Fruit fly (Drosophila melanogaster) whole organism, wandering third instar larva: ENCODE results near the gene Cpr67Fa2.
A peak's percentile ranks its signal among the peaks of the same experiment; 100 is the strongest.

Source experiments
- Abd-B ChIP-seq: fragments of >200 bp; optimal IDR thresholded peaks from 2 replicates; lab custom pipeline; 2017; ENCODE audit warnings: missing biosample characterization, missing genetic modification characterization
- CG32264 ChIP-seq: fragments of 200-800 bp; sonication (Bioruptor generic); optimal IDR thresholded peaks from 2 replicates; lab custom pipeline; 2016; ENCODE audit warnings: missing biosample characterization, missing genetic modification characterization
- CG9705 ChIP-seq: fragments of 200-800 bp; sonication (Bioruptor generic); optimal IDR thresholded peaks from 2 replicates; lab custom pipeline; 2018; ENCODE audit warnings: missing biosample characterization, mild to moderate bottlenecking, missing genetic modification characterization
- CrebA ChIP-seq: fragments of 200-800 bp; sonication (Bioruptor generic); optimal IDR thresholded peaks from 2 replicates; lab custom pipeline; 2016; ENCODE audit warnings: missing biosample characterization, mild to moderate bottlenecking, missing genetic modification characterization, borderline replicate concordance
- Dfd ChIP-seq: fragments of >200 bp; optimal IDR thresholded peaks from 2 replicates; lab custom pipeline; 2017; ENCODE audit warnings: missing biosample characterization, missing genetic modification characterization
- Dif ChIP-seq: fragments of 200-275, 200-300 bp; sonication (Bioruptor generic); optimal IDR thresholded peaks from 2 replicates; lab custom pipeline; 2018; ENCODE audit warnings: missing biosample characterization, missing genetic modification characterization; ENCODE audit not compliant: partially characterized antibody
- GATAd ChIP-seq: sonication (Bioruptor generic); optimal IDR thresholded peaks from 2 replicates; lab custom pipeline; 2016; ENCODE audit warnings: missing biosample characterization, missing genetic modification characterization
- HLH106 ChIP-seq: fragments of 200-800 bp; optimal IDR thresholded peaks from 3 replicates; lab custom pipeline; 2019; ENCODE audit warnings: missing biosample characterization, mild to moderate bottlenecking, missing genetic modification characterization, moderate library complexity
- Hnf4 ChIP-seq: fragments of 200-800 bp; sonication (Bioruptor generic); optimal IDR thresholded peaks from 2 replicates; lab custom pipeline; 2016; ENCODE audit warnings: missing biosample characterization, mild to moderate bottlenecking, missing genetic modification characterization
- Hr78 ChIP-seq: fragments of >200 bp; optimal IDR thresholded peaks from 2 replicates; lab custom pipeline; 2017; ENCODE audit warnings: missing biosample characterization, missing genetic modification characterization
- Hr83 ChIP-seq: fragments of 200-300 bp; sonication (Bioruptor generic); optimal IDR thresholded peaks from 2 replicates; lab custom pipeline; 2016; ENCODE audit warnings: missing biosample characterization, mild to moderate bottlenecking, missing genetic modification characterization, moderate library complexity; ENCODE audit not compliant: poor library complexity, severe bottlenecking
- Jra ChIP-seq: sonication (Bioruptor generic); optimal IDR thresholded peaks from 2 replicates; lab custom pipeline; 2016; ENCODE audit warnings: missing biosample characterization, missing genetic modification characterization
- Mio ChIP-seq: sonication (Bioruptor generic); optimal IDR thresholded peaks from 2 replicates; lab custom pipeline; 2016; ENCODE audit warnings: missing biosample characterization, missing genetic modification characterization
- Myc ChIP-seq: fragments of >200 bp; optimal IDR thresholded peaks from 2 replicates; lab custom pipeline; 2017
- N ChIP-seq: fragments of >200 bp; optimal IDR thresholded peaks from 2 replicates; lab custom pipeline; 2018; ENCODE audit warnings: missing biosample characterization, missing external identifiers, missing genetic modification characterization
- OdsH ChIP-seq: fragments of 200-800 bp; sonication (Bioruptor generic); optimal IDR thresholded peaks from 2 replicates; lab custom pipeline; 2016; ENCODE audit warnings: missing biosample characterization, mild to moderate bottlenecking, missing genetic modification characterization
- Rel ChIP-seq, 2 experiments: fragments of 200-800 bp; sonication (Bioruptor generic) in 1 of 2; optimal IDR thresholded peaks; 2 replicates in 1 of 2; 3 replicates in 1 of 2; lab custom pipeline; 2016 to 2019; ENCODE audit warnings: mild to moderate bottlenecking in 2 of 2, missing biosample characterization in 2 of 2, missing genetic modification characterization in 2 of 2, moderate library complexity in 1 of 2
- Sp1 ChIP-seq: fragments of 200-800 bp; sonication (Bioruptor generic); optimal IDR thresholded peaks from 3 replicates; lab custom pipeline; 2019; ENCODE audit warnings: missing biosample characterization, mild to moderate bottlenecking, missing genetic modification characterization, moderate library complexity
- Vsx2 ChIP-seq: fragments of 200-300, 225-300 bp; sonication (Bioruptor generic); optimal IDR thresholded peaks from 2 replicates; lab custom pipeline; 2018; ENCODE audit warnings: missing biosample characterization, missing genetic modification characterization; ENCODE audit not compliant: partially characterized antibody
- br ChIP-seq: fragments of 200-800 bp; sonication (Bioruptor generic); optimal IDR thresholded peaks from 2 replicates; lab custom pipeline; 2016; ENCODE audit warnings: missing biosample characterization, missing genetic modification characterization
- brk ChIP-seq: fragments of 200-800 bp; sonication (Bioruptor generic); optimal IDR thresholded peaks from 2 replicates; lab custom pipeline; 2016; ENCODE audit warnings: missing biosample characterization, mild to moderate bottlenecking, missing genetic modification characterization
- dl ChIP-seq, 2 experiments: fragments of 175-275, 200-275 bp in 1 of 2; fragments of 200-275 bp in 1 of 2; sonication (Bioruptor generic); optimal IDR thresholded peaks; lab custom pipeline; 2018; ENCODE audit warnings: mild to moderate bottlenecking in 2 of 2, missing biosample characterization in 2 of 2, missing genetic modification characterization in 2 of 2, moderate library complexity in 2 of 2; ENCODE audit not compliant: partially characterized antibody in 2 of 2, insufficient read depth in 1 of 2
- dmrt93B ChIP-seq: fragments of 200-800 bp; sonication (Bioruptor generic); optimal IDR thresholded peaks from 2 replicates; lab custom pipeline; 2018; ENCODE audit warnings: missing biosample characterization, mild to moderate bottlenecking, missing genetic modification characterization
- dsf ChIP-seq: sonication (Bioruptor generic); optimal IDR thresholded peaks from 2 replicates; lab custom pipeline; 2016; ENCODE audit warnings: missing biosample characterization, missing genetic modification characterization, borderline replicate concordance
- ey ChIP-seq: fragments of 200-800 bp; sonication (Bioruptor generic); optimal IDR thresholded peaks from 2 replicates; lab custom pipeline; 2016; ENCODE audit warnings: missing biosample characterization, missing genetic modification characterization
- foxo ChIP-seq, 2 experiments: fragments of 200-800 bp; sonication (Bioruptor generic); optimal IDR thresholded peaks; 2 replicates in 1 of 2; 3 replicates in 1 of 2; lab custom pipeline; 2016 to 2017; ENCODE audit warnings: missing biosample characterization in 2 of 2, missing genetic modification characterization in 2 of 2
- fru ChIP-seq: fragments of 200-800 bp; sonication (Bioruptor generic); optimal IDR thresholded peaks from 3 replicates; lab custom pipeline; 2016; ENCODE audit warnings: missing biosample characterization, mild to moderate bottlenecking, missing genetic modification characterization
- h ChIP-seq: fragments of 200-800 bp; sonication (Bioruptor generic); optimal IDR thresholded peaks from 3 replicates; lab custom pipeline; 2016; ENCODE audit warnings: missing biosample characterization, mild to moderate bottlenecking, missing genetic modification characterization
- jim ChIP-seq: fragments of 175-275, 200-325 bp; sonication (Bioruptor generic); optimal IDR thresholded peaks from 2 replicates; lab custom pipeline; 2016; ENCODE audit warnings: missing biosample characterization, mild to moderate bottlenecking, missing genetic modification characterization
- lola ChIP-seq: fragments of >200 bp; optimal IDR thresholded peaks from 2 replicates; lab custom pipeline; 2017; ENCODE audit warnings: missing biosample characterization, missing genetic modification characterization
- pan ChIP-seq: fragments of >200 bp; optimal IDR thresholded peaks from 2 replicates; lab custom pipeline; 2017
- psq ChIP-seq: fragments of 200-800 bp; sonication (Bioruptor generic); optimal IDR thresholded peaks from 3 replicates; lab custom pipeline; 2017; ENCODE audit warnings: missing biosample characterization, mild to moderate bottlenecking, missing genetic modification characterization, moderate library complexity
- rgr ChIP-seq: fragments of 200-800 bp; sonication (Bioruptor generic); optimal IDR thresholded peaks from 3 replicates; lab custom pipeline; 2016; ENCODE audit warnings: missing biosample characterization, mild to moderate bottlenecking, missing genetic modification characterization
- sage ChIP-seq: fragments of 200-800 bp; sonication (Bioruptor generic); optimal IDR thresholded peaks from 2 replicates; lab custom pipeline; 2016; ENCODE audit warnings: missing biosample characterization, mild to moderate bottlenecking, missing genetic modification characterization
- sv ChIP-seq: fragments of 200-800 bp; sonication (Bioruptor generic); optimal IDR thresholded peaks from 3 replicates; lab custom pipeline; 2016; ENCODE audit warnings: missing biosample characterization, missing genetic modification characterization
- tai ChIP-seq: sonication (Bioruptor generic); optimal IDR thresholded peaks from 2 replicates; lab custom pipeline; 2016; ENCODE audit warnings: missing biosample characterization, missing genetic modification characterization
- usp ChIP-seq: fragments of >200 bp; optimal IDR thresholded peaks from 2 replicates; lab custom pipeline; 2017; ENCODE audit warnings: missing biosample characterization, missing genetic modification characterization
- woc ChIP-seq: sonication (Bioruptor generic); optimal IDR thresholded peaks from 2 replicates; lab custom pipeline; 2016; ENCODE audit warnings: missing biosample characterization, mild to moderate bottlenecking, missing genetic modification characterization

Gene Cpr67Fa2

DNA sequence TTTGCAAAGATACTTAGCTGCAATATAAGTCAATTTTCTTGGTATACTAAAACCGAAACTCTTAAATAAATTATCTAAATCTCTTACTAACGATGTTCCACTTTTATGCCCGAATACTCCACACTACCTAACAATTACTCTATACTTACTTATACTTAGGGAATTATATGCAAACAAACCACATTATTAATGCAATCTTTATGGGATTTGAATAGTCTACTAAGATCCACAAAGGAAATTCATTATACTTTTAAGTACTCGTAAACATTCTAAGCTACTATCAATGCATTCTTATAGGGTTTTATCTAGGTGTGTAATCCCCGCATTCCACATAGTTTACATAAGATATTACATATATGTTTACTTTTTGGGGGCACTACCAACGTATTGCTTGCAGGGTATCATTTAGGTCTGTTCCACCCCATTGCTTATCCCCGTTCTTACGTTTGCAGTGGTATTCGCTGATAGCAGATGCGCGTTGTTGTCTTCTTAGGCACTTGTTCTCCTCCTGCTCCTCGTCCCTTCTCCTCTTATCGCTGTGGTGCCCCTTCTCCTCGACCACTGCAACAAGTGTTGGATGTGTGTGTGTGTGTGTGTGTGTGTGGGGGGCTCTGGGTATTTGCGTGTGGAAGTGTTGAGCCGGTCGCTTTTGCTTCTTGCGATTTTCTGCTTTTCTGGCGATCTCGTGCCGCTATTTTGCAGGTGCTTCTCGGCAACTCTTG, 6.2 kb downstream of the Cpr67Fa2 start:
- TF ChIP-seq Dif (GFP tag; lab: Kevin White, UChicago) (peak; percentile 44), OdsH (GFP tag; lab: Kevin White, UChicago) (no peak), fru (GFP tag; lab: Kevin White, UChicago) (peak; percentile 13), rgr (GFP tag; lab: Kevin White, UChicago) (peak; percentile 16), br (GFP tag; lab: Kevin White, UChicago) (peak; percentile 11), N (peak; percentile 42), Rel (GFP tag; optimal IDR thresholded peaks at IDR 0.05; lab: Kevin White, UChicago) (no peak), Rel (tag; optimal IDR thresholded peaks at IDR 0.05; lab: Kevin White, UChicago) (peak; percentile 53), foxo (GFP tag; optimal IDR thresholded peaks at IDR 0.05; lab: Kevin White, UChicago) (no peak), psq (peak; percentile 89), sv (GFP tag; lab: Kevin White, UChicago) (no peak), dmrt93B (no peak), h (GFP tag; lab: Kevin White, UChicago) (peak; percentile 27), dl (GFP tag; optimal IDR thresholded peaks at IDR 0.05; lab: Kevin White, UChicago; ENCODE audit: insufficient read depth in 1 of 2, partially characterized antibody in 2 of 2) (peak in 1 of 2 experiments; percentile 41), Hnf4 (peak; percentile 26), woc (GFP tag; lab: Kevin White, UChicago) (peak; percentile 3), usp (GFP tag; lab: Kevin White, UChicago) (no peak)

DNA sequence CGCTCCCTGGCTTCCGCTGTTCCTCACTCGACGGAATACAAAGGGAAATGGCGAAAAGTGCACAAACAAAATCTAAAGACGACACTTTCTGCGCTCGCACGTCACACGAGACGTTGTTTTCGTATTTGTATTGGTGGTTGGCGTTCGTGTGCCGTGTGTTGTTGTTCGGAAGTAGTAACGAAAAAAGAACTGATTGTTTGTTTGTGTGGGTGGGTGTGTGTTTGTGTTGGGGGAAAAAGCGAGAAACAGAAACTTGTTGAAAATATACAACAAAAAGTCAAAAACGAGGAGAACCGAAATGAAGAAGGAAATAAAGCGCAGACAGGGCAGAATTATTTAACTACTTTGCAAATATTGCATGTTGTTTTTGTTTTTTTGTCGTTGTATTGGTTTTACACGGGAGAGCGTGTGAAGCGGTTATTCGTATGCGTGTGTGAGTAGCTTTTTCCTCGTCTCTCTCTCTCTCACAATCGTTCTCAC, 6.8 kb downstream of the Cpr67Fa2 start:
- TF ChIP-seq h (GFP tag; lab: Kevin White, UChicago) (peak; percentile 16), Dfd (GFP tag; lab: Kevin White, UChicago) (no peak), usp (GFP tag; lab: Kevin White, UChicago) (no peak), psq (peak; percentile 77), CG32264 (no peak), Rel (GFP tag; optimal IDR thresholded peaks at IDR 0.05; lab: Kevin White, UChicago) (no peak), Rel (tag; optimal IDR thresholded peaks at IDR 0.05; lab: Kevin White, UChicago) (peak; percentile 32), N (peak; percentile 42)
- TF ChIP-seq, all 38 proteins: peak for 4

DNA sequence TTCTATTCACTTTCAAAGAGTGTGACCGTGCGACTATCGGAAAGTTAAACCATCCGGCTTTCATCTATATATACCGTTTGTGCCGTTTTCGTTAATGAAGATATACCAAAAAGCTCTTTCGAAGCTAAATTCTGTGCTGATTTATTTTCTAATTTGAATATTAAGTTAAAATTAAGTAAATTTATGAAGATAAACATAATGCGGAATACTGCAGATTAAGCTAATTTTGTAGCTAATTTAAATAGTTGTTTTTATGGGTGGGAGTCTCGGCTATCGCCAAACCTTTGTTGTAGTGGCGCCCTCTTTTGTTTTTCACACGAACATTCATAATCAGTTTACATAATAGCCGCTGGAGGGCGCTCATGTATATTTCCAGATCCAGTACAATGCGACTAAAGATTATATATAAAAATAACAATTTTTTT, 7.6 kb downstream of the Cpr67Fa2 start, which contains the start of gene Aps:
TSS of gene Aps (minus strand) at position 37 of the 425 bp plus-strand sequence.
- TF ChIP-seq Myc (lab: Kevin White, UChicago) (peak; percentile 89), Mio (GFP tag; lab: Kevin White, UChicago) (no peak), Dif (GFP tag; lab: Kevin White, UChicago) (no peak), N (no peak), rgr (GFP tag; lab: Kevin White, UChicago) (peak; percentile 38), Hr78 (GFP tag; lab: Kevin White, UChicago) (no peak), dl (GFP tag; optimal IDR thresholded peaks at IDR 0.05; lab: Kevin White, UChicago; ENCODE audit: insufficient read depth in 1 of 2, partially characterized antibody in 2 of 2) (no peak), Hnf4 (peak; percentile 67), Jra (no peak), Vsx2 (peak; percentile 78), psq (peak; percentile 80), Abd-B (GFP tag; lab: Kevin White, UChicago) (no peak), brk (GFP tag; lab: Kevin White, UChicago) (peak; percentile 46), sv (GFP tag; lab: Kevin White, UChicago) (peak; percentile 15), Hr83 (GFP tag; lab: Kevin White, UChicago) (peak; percentile 47), sage (GFP tag; lab: Kevin White, UChicago) (no peak), lola (no peak), CrebA (GFP tag; lab: Kevin White, UChicago) (no peak), Rel (GFP tag; optimal IDR thresholded peaks at IDR 0.05; lab: Kevin White, UChicago) (no peak), Rel (tag; optimal IDR thresholded peaks at IDR 0.05; lab: Kevin White, UChicago) (no peak), fru (GFP tag; lab: Kevin White, UChicago) (peak; percentile 48), CG32264 (no peak), woc (GFP tag; lab: Kevin White, UChicago) (no peak), GATAd (no peak), CG9705 (GFP tag; lab: Kevin White, UChicago) (peak; percentile 15), Sp1 (GFP tag; lab: Kevin White, UChicago) (no peak), jim (GFP tag; lab: Kevin White, UChicago) (no peak), OdsH (GFP tag; lab: Kevin White, UChicago) (peak; percentile 23), Dfd (GFP tag; lab: Kevin White, UChicago) (no peak), dmrt93B (no peak), br (GFP tag; lab: Kevin White, UChicago) (peak; percentile 48), HLH106 (peak; percentile 43), foxo (GFP tag; optimal IDR thresholded peaks at IDR 0.05; lab: Kevin White, UChicago) (peak in 1 of 2 experiments; percentile 63), tai (GFP tag; lab: Kevin White, UChicago) (peak; percentile 78), dsf (GFP tag; lab: Kevin White, UChicago) (no peak), ey (GFP tag; lab: Kevin White, UChicago) (peak; percentile 35), usp (GFP tag; lab: Kevin White, UChicago) (no peak), h (GFP tag; lab: Kevin White, UChicago) (peak; percentile 63), pan (no peak)
